Fruit fly (Drosophila melanogaster): ENCODE results near the gene hook.

DNA sequence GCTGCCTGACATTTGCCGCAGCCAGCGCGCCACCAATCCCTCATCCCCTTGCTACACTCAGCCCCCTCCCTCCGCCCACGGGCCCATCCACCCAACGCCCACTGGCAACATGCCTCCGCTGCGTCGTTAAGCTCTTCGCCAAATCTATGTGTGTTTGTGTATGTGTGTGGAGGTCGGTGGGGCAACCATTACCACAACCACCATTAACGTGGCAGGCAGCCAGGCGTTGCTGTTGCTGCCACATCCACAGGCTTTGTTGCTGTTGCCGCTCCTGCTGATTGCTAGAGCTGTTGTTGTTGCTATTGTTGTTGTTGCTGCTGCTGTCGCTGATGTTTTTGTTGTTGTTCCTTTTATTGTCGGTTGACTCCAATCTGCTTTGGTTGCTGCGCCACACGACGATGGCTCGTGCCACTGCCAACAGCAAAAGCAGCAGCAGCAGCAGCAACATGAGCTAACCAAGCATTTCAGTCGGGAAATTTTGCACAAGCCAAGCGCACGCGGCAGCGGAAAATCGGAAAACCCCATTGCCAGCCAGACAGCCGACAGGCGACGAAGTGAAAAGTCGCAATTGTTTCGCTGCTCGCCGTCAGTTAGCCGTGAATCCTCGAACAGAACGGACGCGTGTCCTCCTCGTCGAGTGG, 5.9 kb downstream of the hook start, which contains the start of gene Sidpn:
- TF ChIP-seq kay (GFP tag; ENCODE audit: borderline replicate concordance), result no peak
- TF ChIP-seq CG12768 (GFP tag; optimal IDR thresholded peaks at IDR 0.05), result no peak
- no peak for TF ChIP-seq CG11617 (GFP tag; optimal IDR thresholded peaks at IDR 0.05)
- TF ChIP-seq ovo (GFP tag; optimal IDR thresholded peaks at IDR 0.05), result no peak
- TF ChIP-seq cnc (optimal IDR thresholded peaks at IDR 0.05), result no peak
- TF ChIP-seq CG14711 (tag; optimal IDR thresholded peaks at IDR 0.05), result no peak
- TF ChIP-seq Hr96 (GFP tag; optimal IDR thresholded peaks at IDR 0.05), result no peak
- TF ChIP-seq CG1620 (GFP tag; optimal IDR thresholded peaks at IDR 0.05), result no peak
- no peak for TF ChIP-seq Clk (GFP tag; optimal IDR thresholded peaks at IDR 0.05)
- TF ChIP-seq cic (GFP tag; optimal IDR thresholded peaks at IDR 0.05), result peak; percentile 9
- no peak for TF ChIP-seq Mnt (GFP tag; optimal IDR thresholded peaks at IDR 0.05)
- TF ChIP-seq CG7045 (GFP tag; optimal IDR thresholded peaks at IDR 0.05), result no peak
- no peak for TF ChIP-seq CG33017 (tag; optimal IDR thresholded peaks at IDR 0.05)
- no peak for TF ChIP-seq CG7101 (tag; optimal IDR thresholded peaks at IDR 0.05)
